Fruit fly (Drosophila melanogaster) Kc167 (cell line): ENCODE results near the gene PKD.

Experiments
- Myc ChIP-seq: fragments of >200 bp; optimal IDR thresholded peaks from 2 replicates; lab custom pipeline; 2017; ENCODE audit warnings: missing external identifiers
- Sin3A ChIP-seq: fragments of >200 bp; optimal IDR thresholded peaks from 2 replicates; lab custom pipeline; 2018; ENCODE audit warnings: missing external identifiers
- h ChIP-seq: fragments of >200 bp; optimal IDR thresholded peaks from 3 replicates; lab custom pipeline; 2018; ENCODE audit warnings: missing external identifiers
- insv ChIP-seq: fragments of >200 bp; optimal IDR thresholded peaks from 3 replicates; lab custom pipeline; 2018; ENCODE audit warnings: missing external identifiers
- psq ChIP-seq: fragments of >200 bp; optimal IDR thresholded peaks from 2 replicates; lab custom pipeline; 2017; ENCODE audit warnings: missing external identifiers
- ttk ChIP-seq: sonication (Bioruptor generic); optimal IDR thresholded peaks from 2 replicates; lab custom pipeline; 2017; ENCODE audit warnings: missing external identifiers

dm6 chr3R:18309910-18310309 is 4.3 kb downstream of the PKD start:
- no peak for TF ChIP-seq psq (lab: Kevin White, UChicago)
- no peak for TF ChIP-seq h (lab: Kevin White, UChicago)
- TF ChIP-seq insv (lab: Kevin White, UChicago) = no peak
- TF ChIP-seq ttk = no peak
- no peak for TF ChIP-seq Sin3A (lab: Kevin White, UChicago)
- TF ChIP-seq Myc (lab: Kevin White, UChicago) = no peak
